Worm (Caenorhabditis elegans) whole organism, L4 larva: Measurements from ENCODE around the gene wrt-3.
A peak's percentile ranks its signal among the peaks of the same experiment; 100 is the strongest.

Experiments
- D1046.2 ChIP-seq: fragments of 200-800 bp; sonication (Bioruptor generic); IDR thresholded peaks from 2 replicates; pipeline ENCODE4 v1.3.6; 2022; ENCODE audit warnings: missing genetic modification characterization, missing compliant biosample characterization
- F37D6.2 ChIP-seq: sonication (generic microtip); optimal IDR thresholded peaks from 2 replicates; lab custom pipeline; 2016; ENCODE audit warnings: mild to moderate bottlenecking, missing genetic modification characterization, missing compliant biosample characterization
- Y75B8A.6 ChIP-seq: fragments of 200-800 bp; sonication (Bioruptor generic); IDR thresholded peaks from 2 replicates; pipeline ENCODE4 v1.3.6; 2022; ENCODE audit warnings: missing genetic modification reagents, missing genetic modification characterization, missing compliant biosample characterization
- aha-1 ChIP-seq: fragments of 150-350 bp; peaks from one replicate; lab custom pipeline; 2014; ENCODE audit warnings: missing biosample characterization, missing genetic modification characterization
- aly-2 ChIP-seq: sonication (generic microtip); optimal IDR thresholded peaks from 2 replicates; lab custom pipeline; 2018; ENCODE audit warnings: missing biosample characterization, missing genetic modification characterization
- ama-1 ChIP-seq: fragments of 150-350 bp; optimal IDR thresholded peaks from 2 replicates; lab custom pipeline; 2014; ENCODE audit warnings: inconsistent platforms, mixed read lengths
- arid-1 ChIP-seq: fragments of 200-800 bp; sonication (Bioruptor generic); conservative IDR thresholded peaks from 2 replicates; pipeline ENCODE4 v1.3.6; 2022; ENCODE audit warnings: missing genetic modification reagents, missing genetic modification characterization, missing compliant biosample characterization
- ceh-82 ChIP-seq: sonication (generic microtip); optimal IDR thresholded peaks from 2 replicates; lab custom pipeline; 2017; ENCODE audit warnings: missing biosample characterization, missing genetic modification characterization
- ces-1 ChIP-seq: fragments of 150-350 bp; sonication (generic microtip); optimal IDR thresholded peaks from 4 replicates; lab custom pipeline; 2014; ENCODE audit warnings: missing biosample characterization, missing genetic modification reagents, missing genetic modification characterization
- daf-12 ChIP-seq: fragments of 150-350 bp; optimal IDR thresholded peaks from 2 replicates; lab custom pipeline; 2014; ENCODE audit warnings: missing biosample characterization, missing genetic modification reagents, missing genetic modification characterization
- daf-16 ChIP-seq, 3 experiments: sonication (generic microtip); optimal IDR thresholded peaks; 2 replicates each; lab custom pipeline; 2016 to 2017; ENCODE audit warnings: missing genetic modification characterization in 3 of 3, missing genetic modification reagents in 3 of 3, mild to moderate bottlenecking in 2 of 3, missing compliant biosample characterization in 2 of 3, missing biosample characterization in 1 of 3, moderate library complexity in 1 of 3
- dmd-8 ChIP-seq: fragments of 200-800 bp; sonication (Bioruptor generic); IDR thresholded peaks from 2 replicates; pipeline ENCODE4 v1.3.6; 2022; ENCODE audit warnings: missing genetic modification characterization, missing compliant biosample characterization
- duxl-1 ChIP-seq: sonication (generic microtip); optimal IDR thresholded peaks from 2 replicates; lab custom pipeline; 2016; ENCODE audit warnings: mild to moderate bottlenecking, missing genetic modification characterization, moderate library complexity, missing compliant biosample characterization; ENCODE audit not compliant: poor library complexity
- dve-1 ChIP-seq: sonication (generic microtip); optimal IDR thresholded peaks from 2 replicates; lab custom pipeline; 2017; ENCODE audit warnings: antibody characterized with exemption, mild to moderate bottlenecking, missing genetic modification characterization, missing compliant biosample characterization; ENCODE audit not compliant: insufficient read depth
- egl-43 ChIP-seq: fragments of 200-800 bp; sonication (Bioruptor generic); IDR thresholded peaks from 2 replicates; pipeline ENCODE4 v1.3.6; 2022; ENCODE audit warnings: missing genetic modification reagents, missing genetic modification characterization, missing compliant biosample characterization
- hif-1 ChIP-seq, 2 experiments: sonication (generic microtip); optimal IDR thresholded peaks; 2 replicates each; lab custom pipeline; 2016 to 2017; ENCODE audit warnings: missing compliant biosample characterization in 2 of 2, missing genetic modification characterization in 2 of 2, missing genetic modification reagents in 2 of 2, missing genotype in 2 of 2, mild to moderate bottlenecking in 1 of 2
- hlh-30 ChIP-seq: sonication (generic microtip); optimal IDR thresholded peaks from 2 replicates; lab custom pipeline; 2017; ENCODE audit warnings: antibody characterized with exemption, mild to moderate bottlenecking, missing genetic modification characterization, missing compliant biosample characterization; ENCODE audit not compliant: insufficient read depth
- hmg-1.1 ChIP-seq: fragments of 200-800 bp; sonication (Bioruptor generic); IDR thresholded peaks from 2 replicates; pipeline ENCODE4 v1.3.6; 2022; ENCODE audit warnings: missing genetic modification reagents, missing genetic modification characterization, missing compliant biosample characterization
- lin-1 ChIP-seq: fragments of 200-800 bp; sonication (Bioruptor generic); IDR thresholded peaks from 2 replicates; pipeline ENCODE4 v1.3.6; 2022; ENCODE audit warnings: missing genetic modification reagents, missing genetic modification characterization, missing compliant biosample characterization
- lin-29 ChIP-seq: fragments of 200-800 bp; sonication (Bioruptor generic); IDR thresholded peaks from 2 replicates; pipeline ENCODE4 v1.3.6; 2022; ENCODE audit warnings: missing genetic modification reagents, missing genetic modification characterization, missing compliant biosample characterization
- lin-38 ChIP-seq: fragments of 200-800 bp; sonication (Bioruptor generic); IDR thresholded peaks from 2 replicates; pipeline ENCODE4 v1.3.6; 2022; ENCODE audit warnings: missing genetic modification reagents, missing genetic modification characterization, missing compliant biosample characterization
- lin-39 ChIP-seq: fragments of 150-350 bp; optimal IDR thresholded peaks from 2 replicates; lab custom pipeline; 2014; ENCODE audit warnings: missing biosample characterization, missing genetic modification reagents, missing genetic modification characterization
- madf-9 ChIP-seq: fragments of 200-800 bp; sonication (Bioruptor generic); conservative IDR thresholded peaks from 2 replicates; pipeline ENCODE4 v1.3.6; 2022; ENCODE audit warnings: missing genetic modification reagents, missing genetic modification characterization, missing compliant biosample characterization
- mdt-29 ChIP-seq: fragments of 200-800 bp; sonication (Bioruptor generic); IDR thresholded peaks from 2 replicates; pipeline ENCODE4 v1.3.6; 2022; ENCODE audit warnings: missing genetic modification reagents, missing genetic modification characterization, missing compliant biosample characterization
- mxl-2 ChIP-seq: fragments of 200-800 bp; sonication (Bioruptor generic); conservative IDR thresholded peaks from 2 replicates; pipeline ENCODE4 v1.3.6; 2022; ENCODE audit warnings: missing genetic modification reagents, missing genetic modification characterization, missing compliant biosample characterization
- nhr-102 ChIP-seq: sonication (generic microtip); optimal IDR thresholded peaks from 2 replicates; lab custom pipeline; 2016; ENCODE audit warnings: mild to moderate bottlenecking, missing genetic modification characterization, moderate library complexity, missing compliant biosample characterization
- nhr-42 ChIP-seq: fragments of 200-800 bp; sonication (Bioruptor generic); IDR thresholded peaks from 2 replicates; pipeline ENCODE4 v1.3.6; 2022; ENCODE audit warnings: missing genetic modification characterization, missing compliant biosample characterization
- nhr-77 ChIP-seq: fragments of 150-350 bp; optimal IDR thresholded peaks from 2 replicates; lab custom pipeline; 2014; ENCODE audit warnings: missing biosample characterization, missing genetic modification characterization
- pha-4 ChIP-seq, 2 experiments: fragments of 150-350 bp in 1 of 2; fragments of 200-800 bp in 1 of 2; sonication (Bioruptor generic) in 1 of 2; IDR thresholded peaks in 1 of 2; optimal IDR thresholded peaks in 1 of 2; 2 replicates each; pipeline versions ENCODE4 v1.3.6 to Lab custom; 2014 to 2022; ENCODE audit warnings: missing genetic modification characterization in 2 of 2, missing genetic modification reagents in 2 of 2, missing biosample characterization in 1 of 2, missing compliant biosample characterization in 1 of 2
- rbr-2 ChIP-seq: sonication (generic microtip); optimal IDR thresholded peaks from 2 replicates; lab custom pipeline; 2016; ENCODE audit warnings: missing genotype, missing genetic modification characterization, missing compliant biosample characterization
- skn-1 ChIP-seq: fragments of 150-350 bp; optimal IDR thresholded peaks from 2 replicates; lab custom pipeline; 2014; ENCODE audit warnings: missing biosample characterization, missing genetic modification characterization
- spr-3 ChIP-seq: fragments of 200-800 bp; sonication (Bioruptor generic); optimal IDR thresholded peaks from 2 replicates; lab custom pipeline; 2018; ENCODE audit warnings: mild to moderate bottlenecking, missing genetic modification characterization, missing compliant biosample characterization
- tag-97 ChIP-seq: fragments of 200-800 bp; sonication (Bioruptor generic); IDR thresholded peaks from 2 replicates; pipeline ENCODE4 v1.3.6; 2022; ENCODE audit warnings: missing genetic modification characterization, missing compliant biosample characterization
- tra-1 ChIP-seq: fragments of 200-800 bp; sonication (Bioruptor generic); IDR thresholded peaks from 2 replicates; pipeline ENCODE4 v1.3.6; 2022; ENCODE audit warnings: missing genetic modification reagents, missing genetic modification characterization, missing compliant biosample characterization
- zag-1 ChIP-seq: fragments of 150-350 bp; optimal IDR thresholded peaks from 2 replicates; lab custom pipeline; 2014; ENCODE audit warnings: missing biosample characterization, missing genetic modification characterization
- zfp-2 ChIP-seq: sonication (generic microtip); optimal IDR thresholded peaks from 2 replicates; lab custom pipeline; 2016; ENCODE audit warnings: mild to moderate bottlenecking, missing genetic modification characterization, missing compliant biosample characterization
- zfp-3 ChIP-seq: fragments of 200-800 bp; sonication (Bioruptor generic); conservative IDR thresholded peaks from 2 replicates; pipeline ENCODE4 v1.3.6; 2022; ENCODE audit warnings: missing genetic modification reagents, missing genetic modification characterization, missing compliant biosample characterization

Gene wrt-3

ce11 chrIV:9486779-9487178 is 9.5 kb upstream of the wrt-3 start:
- TF ChIP-seq F37D6.2 (tag; lab: Kevin White, UChicago) (no peak), pha-4 (GFP tag; IDR thresholded peaks at IDR 0.05; lab: Robert Waterston, UW) (no peak), pha-4 (tag; optimal IDR thresholded peaks at IDR 0.05; lab: Kevin White, UChicago) (no peak), duxl-1 (tag; lab: Kevin White, UChicago) (no peak), aha-1 (tag; lab: Kevin White, UChicago) (peak; percentile 93)

DNA sequence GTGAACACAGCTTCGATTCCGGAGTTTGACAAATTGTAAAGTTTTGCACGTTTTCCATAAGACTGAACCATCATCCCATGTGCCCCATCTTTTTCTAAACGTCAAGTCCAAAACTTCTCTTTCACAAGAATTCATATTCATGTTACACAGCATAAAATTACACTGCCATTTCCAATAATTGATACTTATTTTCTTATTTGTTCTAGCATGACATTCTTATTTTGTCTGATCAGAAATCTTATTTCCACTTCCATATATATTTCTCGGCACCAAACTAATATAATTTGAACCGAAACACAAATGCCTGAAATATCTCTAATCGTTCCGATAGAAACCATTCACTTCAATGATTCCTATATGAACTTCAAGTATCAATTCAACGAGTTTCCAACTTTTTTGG is 8.7 kb upstream of the wrt-3 start, which contains the start of gene sru-2:
sru-2 (plus strand) TSS at position 301 of the 400 bp plus-strand sequence.
- no peak for TF ChIP-seq spr-3 (GFP tag; lab: Kevin White, UChicago)
- no peak for TF ChIP-seq mxl-2 (GFP tag; lab: Robert Waterston, UW)
- TF ChIP-seq D1046.2 (GFP tag; lab: Robert Waterston, UW) = no peak
- no peak for TF ChIP-seq daf-16 (GFP tag; optimal IDR thresholded peaks at IDR 0.05; lab: Kevin White, UChicago)
- TF ChIP-seq daf-16 (tag; optimal IDR thresholded peaks at IDR 0.05; lab: Kevin White, UChicago) = no peak
- no peak for TF ChIP-seq arid-1 (GFP tag; lab: Robert Waterston, UW)
- no peak for TF ChIP-seq aly-2 (tag; lab: Kevin White, UChicago)
- no peak for TF ChIP-seq lin-38 (GFP tag; lab: Robert Waterston, UW)
- no peak for TF ChIP-seq zag-1 (tag; lab: Kevin White, UChicago)
- TF ChIP-seq rbr-2 (tag; lab: Kevin White, UChicago) = no peak

DNA sequence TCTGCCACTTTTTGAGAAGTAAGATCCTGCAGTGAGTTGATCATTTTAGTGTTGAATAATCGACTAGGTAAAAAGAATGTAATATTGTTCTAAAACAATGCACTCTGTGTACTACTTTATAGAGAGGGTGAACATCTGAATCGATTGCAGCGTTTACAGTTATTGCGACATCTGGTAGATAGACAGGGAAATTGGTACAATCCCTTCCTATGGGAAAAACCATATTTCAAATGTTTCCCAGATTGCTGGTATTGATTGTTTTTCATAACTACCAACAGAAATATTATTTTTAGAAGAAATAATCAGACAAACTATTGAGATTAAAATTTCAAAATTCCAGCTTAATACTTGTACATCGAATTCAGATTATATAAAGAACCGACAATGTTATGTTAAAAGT is 7.8 kb upstream of the wrt-3 start, which contains the start of gene gadr-2:
gadr-2 (minus strand) TSS at position 101 of the 400 bp plus-strand sequence.
- no peak for TF ChIP-seq nhr-102
- no peak for TF ChIP-seq madf-9 (GFP tag; lab: Robert Waterston, UW)
- no peak for TF ChIP-seq hlh-30 (tag; lab: Kevin White, UChicago)
- TF ChIP-seq ces-1 = no peak
- no peak for TF ChIP-seq Y75B8A.6 (GFP tag; lab: Robert Waterston, UW)
- no peak for TF ChIP-seq dve-1 (tag; lab: Kevin White, UChicago)
- TF ChIP-seq zfp-2 (tag; lab: Kevin White, UChicago) = no peak
- TF ChIP-seq hmg-1.1 (GFP tag; lab: Robert Waterston, UW) = no peak
- TF ChIP-seq nhr-77 (tag; lab: Kevin White, UChicago) = no peak
- TF ChIP-seq tra-1 (GFP tag; lab: Robert Waterston, UW) = no peak
- no peak for TF ChIP-seq tag-97
- TF ChIP-seq egl-43 = no peak
- no peak for TF ChIP-seq nhr-42 (GFP tag; lab: Robert Waterston, UW)
- no peak for TF ChIP-seq dmd-8 (GFP tag; lab: Robert Waterston, UW)
- no peak for TF ChIP-seq skn-1 (tag; lab: Kevin White, UChicago)
- no peak for TF ChIP-seq ceh-82
- TF ChIP-seq lin-29 (GFP tag; lab: Robert Waterston, UW) = no peak
- TF ChIP-seq mdt-29 = no peak

- TF ChIP-seq zfp-3 (GFP tag; lab: Robert Waterston, UW) (no peak), madf-9 (GFP tag; lab: Robert Waterston, UW) (no peak), ama-1 (no peak), lin-1 (GFP tag; lab: Robert Waterston, UW) (no peak), hif-1 (tag; optimal IDR thresholded peaks at IDR 0.05; lab: Kevin White, UChicago) (no peak), nhr-77 (tag; lab: Kevin White, UChicago) (no peak), lin-39 (tag; lab: Kevin White, UChicago) (no peak), daf-12 (no peak)
Observed at ce11 chrIV:9480936-9481335, 3.7 kb upstream of the wrt-3 start, which contains the start of gene cng-3. Gene cng-3 (minus strand): TSS chrIV:9481037.
